Worm (Caenorhabditis elegans): ENCODE data around the gene nlp-9.
A peak's percentile ranks its signal among the peaks of the same experiment; 100 is the strongest.

nlp-9 gene

DNA sequence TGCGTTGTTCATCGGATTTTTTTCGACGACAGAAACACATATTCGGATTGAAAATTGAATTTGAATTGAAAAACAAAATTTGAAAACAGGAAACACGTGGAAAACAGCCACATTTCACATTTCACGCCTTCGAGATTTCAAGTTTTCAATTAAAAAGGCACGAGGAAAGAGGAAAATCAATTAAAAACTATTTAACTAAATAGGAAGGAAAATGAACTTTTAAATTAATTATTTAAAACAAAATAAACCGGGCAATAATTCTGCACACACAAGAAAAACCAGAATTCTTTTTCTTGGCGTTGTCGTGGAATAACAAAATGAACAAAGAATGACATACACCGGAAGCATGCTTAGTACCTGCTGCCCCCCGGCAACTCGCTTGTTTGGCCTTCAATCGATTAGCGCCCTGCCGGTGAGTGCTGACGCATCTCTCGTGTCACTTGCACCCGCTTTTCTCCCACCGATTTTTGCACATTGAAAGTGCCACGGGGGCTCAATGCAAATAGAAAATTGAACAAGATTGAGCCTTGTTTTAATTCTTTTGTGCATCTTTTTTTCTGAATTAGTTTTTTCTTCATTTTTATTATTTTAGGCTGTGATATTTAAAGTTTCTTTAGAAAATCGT, 24.7 kb upstream of the nlp-9 start, which contains the start of gene Y45G5AM.9 (continued):
- TF ChIP-seq F16B12.6 (tag; optimal IDR thresholded peaks at IDR 0.05) = peak; percentile 56
- TF ChIP-seq egl-13 (tag; optimal IDR thresholded peaks at IDR 0.05) = peak; percentile 73
- TF ChIP-seq nhr-28 (tag; optimal IDR thresholded peaks at IDR 0.05) = no peak
- no peak for TF ChIP-seq nhr-12 (tag; optimal IDR thresholded peaks at IDR 0.05)
- no peak for TF ChIP-seq alr-1 (tag; optimal IDR thresholded peaks at IDR 0.05; ENCODE audit: borderline replicate concordance)
- peak; percentile 87 for TF ChIP-seq lsy-2 (tag; optimal IDR thresholded peaks at IDR 0.05)
- no peak for TF ChIP-seq Y116A8C.19 (tag; optimal IDR thresholded peaks at IDR 0.05; ENCODE audit: borderline replicate concordance)
- peak; percentile 79 for TF ChIP-seq grh-1 (GFP tag; IDR thresholded peaks at IDR 0.05)
- no peak for TF ChIP-seq nhr-76 (tag; optimal IDR thresholded peaks at IDR 0.05)
- TF ChIP-seq mab-9 (GFP tag; IDR thresholded peaks at IDR 0.05) = 0 out of 2 replicates have a peak, but pooled peaks have one; percentile 26
- TF ChIP-seq sup-37 (GFP tag; optimal IDR thresholded peaks at IDR 0.05) = no peak
- TF ChIP-seq aha-1 (tag; optimal IDR thresholded peaks at IDR 0.05) = peak; percentile 48
- TF ChIP-seq fkh-8 (tag; optimal IDR thresholded peaks at IDR 0.05) = peak; percentile 86
- peak; percentile 73 for TF ChIP-seq lin-13 (GFP tag; optimal IDR thresholded peaks at IDR 0.05)
- TF ChIP-seq unc-86 (tag; optimal IDR thresholded peaks at IDR 0.05) = peak; percentile 79
- peak; percentile 7 for TF ChIP-seq pax-3 (tag; optimal IDR thresholded peaks at IDR 0.05)
- TF ChIP-seq vab-15 (tag; optimal IDR thresholded peaks at IDR 0.05) = no peak
- peak; percentile 67 for TF ChIP-seq skn-1 (tag; optimal IDR thresholded peaks at IDR 0.05)
- TF ChIP-seq dpl-1 (GFP tag; optimal IDR thresholded peaks at IDR 0.05) = peak; percentile 76 to 83 (median 82)
- TF ChIP-seq elt-3 (tag; optimal IDR thresholded peaks at IDR 0.05) = peak in 2 of 6 experiments; percentile 33 to 45
- peak; percentile 87 for TF ChIP-seq nhr-90 (tag; optimal IDR thresholded peaks at IDR 0.05; ENCODE audit: poor library complexity)
- TF ChIP-seq ets-5 (GFP tag; IDR thresholded peaks at IDR 0.05) = no peak
- TF ChIP-seq xbp-1 (tag; optimal IDR thresholded peaks at IDR 0.05) = peak; percentile 82
- peak; percentile 43 for TF ChIP-seq blmp-1 (tag; optimal IDR thresholded peaks at IDR 0.05)
- no peak for TF ChIP-seq efl-3 (GFP tag; optimal IDR thresholded peaks at IDR 0.05)
- TF ChIP-seq zag-1 (tag; optimal IDR thresholded peaks at IDR 0.05) = no peak
- peak; percentile 54 for TF ChIP-seq sox-4 (tag; optimal IDR thresholded peaks at IDR 0.05)
- TF ChIP-seq fos-1 (tag; optimal IDR thresholded peaks at IDR 0.05) = peak; percentile 69
- peak; percentile 70 for TF ChIP-seq isw-1 (GFP tag; IDR thresholded peaks at IDR 0.05)
- TF ChIP-seq unc-130 (tag; optimal IDR thresholded peaks at IDR 0.05) = peak; percentile 53
- no peak for TF ChIP-seq nhr-84 (tag; optimal IDR thresholded peaks at IDR 0.05)
- TF ChIP-seq C16A3.4 (tag; optimal IDR thresholded peaks at IDR 0.05) = peak; percentile 88
- TF ChIP-seq nhr-77 (tag; optimal IDR thresholded peaks at IDR 0.05) = peak; percentile 83
- peak; percentile 37 for TF ChIP-seq elt-2 (tag; optimal IDR thresholded peaks at IDR 0.05)
- no peak for TF ChIP-seq lin-14 (GFP tag; optimal IDR thresholded peaks at IDR 0.05)
- TF ChIP-seq ztf-11 (tag; optimal IDR thresholded peaks at IDR 0.05) = peak in 1 of 2 experiments; percentile 36
- TF ChIP-seq pag-3 (tag; optimal IDR thresholded peaks at IDR 0.05; ENCODE audit: borderline replicate concordance, insufficient read depth) = peak; percentile 19

DNA sequence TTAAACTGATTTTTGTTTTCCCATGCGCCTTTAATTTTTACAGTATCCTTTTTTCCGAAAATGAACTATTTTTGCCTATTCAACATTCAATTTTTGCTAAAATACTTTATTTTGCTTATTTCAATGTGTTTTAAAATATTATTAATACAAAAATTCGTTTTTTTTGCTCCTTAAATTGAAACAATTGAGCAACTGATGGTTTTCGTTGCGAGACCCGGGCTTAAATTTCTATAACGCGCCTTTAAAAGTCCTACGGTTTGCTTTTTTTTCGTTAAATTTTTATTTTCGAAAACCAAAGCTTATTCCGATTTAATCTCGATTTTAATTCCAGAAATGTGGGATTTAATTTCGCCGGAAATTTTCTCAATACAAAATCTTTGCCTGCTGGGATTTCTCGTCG, 24.2 kb upstream of the nlp-9 start, which contains the start of gene algn-5:
TSS of gene algn-5 (plus strand) at position 295 of the 400 bp plus-strand sequence.
- TF ChIP-seq unc-62 (GFP tag; optimal IDR thresholded peaks at IDR 0.05) (no peak), nhr-237 (tag; optimal IDR thresholded peaks at IDR 0.05) (no peak), nhr-77 (tag; optimal IDR thresholded peaks at IDR 0.05) (no peak), pag-3 (tag; optimal IDR thresholded peaks at IDR 0.05; ENCODE audit: borderline replicate concordance, insufficient read depth) (no peak), mdl-1 (tag; optimal IDR thresholded peaks at IDR 0.05) (no peak), unc-30 (tag; optimal IDR thresholded peaks at IDR 0.05) (no peak), lin-14 (GFP tag; optimal IDR thresholded peaks at IDR 0.05) (no peak), zag-1 (tag; optimal IDR thresholded peaks at IDR 0.05) (no peak), dpl-1 (GFP tag; optimal IDR thresholded peaks at IDR 0.05) (no peak), tlp-1 (tag; optimal IDR thresholded peaks at IDR 0.05) (no peak), unc-98 (GFP tag; IDR thresholded peaks at IDR 0.05) (no peak), dsc-1 (tag; optimal IDR thresholded peaks at IDR 0.05) (no peak)

Measured in whole organism, L1 larva.